Worm (Caenorhabditis elegans): ENCODE measurements around the gene ptr-22.

- TF ChIP-seq ref-1 (GFP tag; conservative IDR thresholded peaks at IDR 0.05) (no peak), T22C8.4 (GFP tag; IDR thresholded peaks at IDR 0.05) (no peak), med-1 (GFP tag; optimal IDR thresholded peaks at IDR 0.05; ENCODE audit: insufficient read depth) (no peak)
Measured at ce11 chrV:18937578-18937977, 6.4 kb upstream of the ptr-22 start.

Data from whole organism, midembryonic.